Fruit fly (Drosophila melanogaster) whole organism, prepupa: ENCODE results near the gene APC4.

ENCODE experiments used
- Blimp-1 ChIP-seq: fragments of 200-800 bp; sonication (Bioruptor generic); optimal IDR thresholded peaks from 3 replicates; lab custom pipeline; 2017; ENCODE audit warnings: missing biosample characterization, missing genetic modification characterization, mild to moderate bottlenecking, moderate library complexity, missing genetic modification reagents
- CG10631 ChIP-seq: fragments of 200-800 bp; sonication (Bioruptor generic); optimal IDR thresholded peaks from 2 replicates; lab custom pipeline; 2016; ENCODE audit warnings: missing biosample characterization, missing genetic modification characterization
- CG10669 ChIP-seq: fragments of 200-800 bp; sonication (Bioruptor generic); optimal IDR thresholded peaks from 3 replicates; lab custom pipeline; 2018; ENCODE audit warnings: missing biosample characterization, mild to moderate bottlenecking, missing genetic modification characterization, moderate library complexity
- CG11762 ChIP-seq: fragments of 200-800 bp; sonication (Bioruptor generic); optimal IDR thresholded peaks from 3 replicates; lab custom pipeline; 2016; ENCODE audit warnings: missing biosample characterization, missing genetic modification characterization; ENCODE audit not compliant: insufficient read depth
- CG16779 ChIP-seq: fragments of 200-800 bp; sonication (Bioruptor generic); optimal IDR thresholded peaks from 3 replicates; lab custom pipeline; 2017; ENCODE audit warnings: missing biosample characterization, mild to moderate bottlenecking, missing genetic modification characterization
- CG3032 ChIP-seq: fragments of 200-800 bp; optimal IDR thresholded peaks from 2 replicates; lab custom pipeline; 2019; ENCODE audit warnings: missing biosample characterization, mild to moderate bottlenecking, missing genetic modification characterization, moderate library complexity
- CG31627 ChIP-seq: fragments of 200-800 bp; sonication (Bioruptor generic); optimal IDR thresholded peaks from 3 replicates; lab custom pipeline; 2016; ENCODE audit warnings: missing biosample characterization, missing genetic modification characterization
- CG32006 ChIP-seq: fragments of 200-800 bp; sonication (Bioruptor generic); optimal IDR thresholded peaks from 3 replicates; lab custom pipeline; 2017; ENCODE audit warnings: missing biosample characterization, mild to moderate bottlenecking, missing genetic modification characterization
- CG34406 ChIP-seq: fragments of 200-800 bp; sonication (Bioruptor generic); optimal IDR thresholded peaks from 3 replicates; lab custom pipeline; 2016; ENCODE audit warnings: missing biosample characterization, missing genetic modification characterization
- CG3919 ChIP-seq: fragments of 200-800 bp; sonication (Bioruptor generic); optimal IDR thresholded peaks from 3 replicates; lab custom pipeline; 2016; ENCODE audit warnings: missing biosample characterization, missing genetic modification characterization
- CG4318 ChIP-seq: fragments of 200-800 bp; sonication (Bioruptor generic); optimal IDR thresholded peaks from 3 replicates; lab custom pipeline; 2017; ENCODE audit warnings: missing biosample characterization, mild to moderate bottlenecking, missing genetic modification characterization
- CG6163 ChIP-seq: fragments of 200-800 bp; sonication (Bioruptor generic); IDR thresholded peaks from 3 replicates; pipeline ENCODE4 v1.3.6; 2022; ENCODE audit warnings: missing biosample characterization, missing genetic modification characterization
- CG6276 ChIP-seq: fragments of 200-800 bp; sonication (Bioruptor generic); optimal IDR thresholded peaks from 2 replicates; lab custom pipeline; 2017; ENCODE audit warnings: missing biosample characterization, mild to moderate bottlenecking, missing genetic modification characterization
- CG6808 ChIP-seq: fragments of 200-800 bp; sonication (Bioruptor generic); optimal IDR thresholded peaks from 3 replicates; lab custom pipeline; 2017; ENCODE audit warnings: missing biosample characterization, missing genetic modification characterization, mild to moderate bottlenecking, moderate library complexity, missing genetic modification reagents
- CG6854 ChIP-seq: fragments of 200-800 bp; sonication (Bioruptor generic); optimal IDR thresholded peaks from 2 replicates; lab custom pipeline; 2017; ENCODE audit warnings: missing biosample characterization, mild to moderate bottlenecking, missing genetic modification characterization
- CG8119 ChIP-seq: fragments of 200-800 bp; sonication (Bioruptor generic); IDR thresholded peaks from 3 replicates; pipeline ENCODE4 v1.3.6; 2022; ENCODE audit warnings: missing biosample characterization, missing genetic modification characterization
- CG9139 ChIP-seq: fragments of 200-800 bp; sonication (Bioruptor generic); optimal IDR thresholded peaks from 3 replicates; lab custom pipeline; 2017; ENCODE audit warnings: missing biosample characterization, mild to moderate bottlenecking, missing genetic modification characterization
- Eip75B ChIP-seq: fragments of 200-800 bp; sonication (Bioruptor generic); optimal IDR thresholded peaks from 3 replicates; lab custom pipeline; 2016; ENCODE audit warnings: missing biosample characterization, missing genetic modification characterization
- Eip78C ChIP-seq: fragments of 200-800 bp; sonication (Bioruptor generic); peaks from one replicate; lab custom pipeline; 2016; ENCODE audit warnings: missing biosample characterization, missing genetic modification characterization
- Eip93F ChIP-seq: fragments of 200-800 bp; sonication (Bioruptor generic); optimal IDR thresholded peaks from 2 replicates; lab custom pipeline; 2016; ENCODE audit warnings: missing biosample characterization, mild to moderate bottlenecking, missing genetic modification characterization
- Ets96B ChIP-seq: fragments of 200-800 bp; optimal IDR thresholded peaks from 2 replicates; lab custom pipeline; 2019; ENCODE audit warnings: missing biosample characterization, mild to moderate bottlenecking, missing genetic modification characterization, moderate library complexity
- Gug ChIP-seq: fragments of 200-800 bp; sonication (Bioruptor generic); IDR thresholded peaks from 2 replicates; pipeline ENCODE4 v1.3.6; 2022; ENCODE audit warnings: missing biosample characterization, missing genetic modification characterization
- Hr38 ChIP-seq: sonication (Bioruptor generic); optimal IDR thresholded peaks from 2 replicates; lab custom pipeline; 2016; ENCODE audit warnings: missing biosample characterization, missing genetic modification characterization
- Hr39 ChIP-seq: fragments of 200-800 bp; sonication (Bioruptor generic); optimal IDR thresholded peaks from 2 replicates; lab custom pipeline; 2016; ENCODE audit warnings: missing biosample characterization, missing genetic modification characterization
- Hr4 ChIP-seq: fragments of 200-800 bp; sonication (Bioruptor generic); optimal IDR thresholded peaks from 3 replicates; lab custom pipeline; 2016; ENCODE audit warnings: missing biosample characterization, missing genetic modification characterization
- Lpt ChIP-seq: fragments of 200-800 bp; sonication (Bioruptor generic); optimal IDR thresholded peaks from 3 replicates; lab custom pipeline; 2016; ENCODE audit warnings: missing biosample characterization, missing genetic modification characterization
- Met ChIP-seq: fragments of 200-800 bp; sonication (Bioruptor generic); optimal IDR thresholded peaks from 3 replicates; lab custom pipeline; 2016; ENCODE audit warnings: missing biosample characterization, missing genetic modification characterization
- OdsH ChIP-seq: fragments of 200-800 bp; sonication (Bioruptor generic); optimal IDR thresholded peaks from 3 replicates; lab custom pipeline; 2016; ENCODE audit warnings: missing biosample characterization, missing genetic modification characterization
- Sox102F ChIP-seq: fragments of 200-800 bp; sonication (Bioruptor generic); optimal IDR thresholded peaks from 2 replicates; lab custom pipeline; 2016; ENCODE audit warnings: missing biosample characterization, mild to moderate bottlenecking, missing genetic modification characterization
- Sox15 ChIP-seq: fragments of 200-800 bp; sonication (Bioruptor generic); optimal IDR thresholded peaks from 3 replicates; lab custom pipeline; 2016; ENCODE audit warnings: missing biosample characterization, missing genetic modification characterization
- achi ChIP-seq: fragments of 200-800 bp; sonication (Bioruptor generic); optimal IDR thresholded peaks from 3 replicates; lab custom pipeline; 2016; ENCODE audit warnings: missing biosample characterization, missing genetic modification characterization
- acj6 ChIP-seq: fragments of 200-800 bp; sonication (Bioruptor generic); optimal IDR thresholded peaks from 3 replicates; lab custom pipeline; 2016; ENCODE audit warnings: missing biosample characterization, missing genetic modification characterization
- cyc ChIP-seq: fragments of 200-800 bp; sonication (Bioruptor generic); optimal IDR thresholded peaks from 3 replicates; lab custom pipeline; 2016; ENCODE audit warnings: missing biosample characterization, missing genetic modification characterization
- dac ChIP-seq: fragments of 200-800 bp; sonication (Bioruptor generic); optimal IDR thresholded peaks from 2 replicates; lab custom pipeline; 2017; ENCODE audit warnings: missing biosample characterization, mild to moderate bottlenecking, missing genetic modification characterization
- dsx ChIP-seq: fragments of 200-800 bp; optimal IDR thresholded peaks from 3 replicates; lab custom pipeline; 2019; ENCODE audit warnings: missing biosample characterization, mild to moderate bottlenecking, missing genetic modification characterization, moderate library complexity; ENCODE audit not compliant: poor library complexity, severe bottlenecking
- eg ChIP-seq: fragments of 200-800 bp; sonication (Bioruptor generic); IDR thresholded peaks from 3 replicates; pipeline ENCODE4 v1.3.6; 2022; ENCODE audit warnings: missing biosample characterization, missing genetic modification characterization
- fd59A ChIP-seq: fragments of 200-800 bp; sonication (Bioruptor generic); optimal IDR thresholded peaks from 2 replicates; lab custom pipeline; 2017; ENCODE audit warnings: missing biosample characterization, mild to moderate bottlenecking, missing genetic modification characterization, missing genetic modification reagents
- fd85E ChIP-seq: fragments of 200-800 bp; sonication (Bioruptor generic); optimal IDR thresholded peaks from 3 replicates; lab custom pipeline; 2016; ENCODE audit warnings: missing biosample characterization, missing genetic modification characterization
- fkh ChIP-seq: fragments of 200-800 bp; sonication (Bioruptor generic); optimal IDR thresholded peaks from 3 replicates; lab custom pipeline; 2017; ENCODE audit warnings: missing biosample characterization, mild to moderate bottlenecking, missing genetic modification characterization, moderate library complexity
- lz ChIP-seq: fragments of 200-800 bp; sonication (Bioruptor generic); optimal IDR thresholded peaks from 3 replicates; lab custom pipeline; 2016; ENCODE audit warnings: missing biosample characterization, missing genetic modification characterization
- net ChIP-seq: fragments of 200-800 bp; sonication (Bioruptor generic); optimal IDR thresholded peaks from 3 replicates; lab custom pipeline; 2016; ENCODE audit warnings: missing biosample characterization, missing genetic modification characterization
- salr ChIP-seq, 2 experiments: fragments of 200-800 bp; sonication (Bioruptor generic); optimal IDR thresholded peaks; 3 replicates each; lab custom pipeline; 2016 to 2018; ENCODE audit warnings: missing biosample characterization in 2 of 2, missing genetic modification characterization in 2 of 2, mild to moderate bottlenecking in 1 of 2
- spab ChIP-seq: fragments of 200-800 bp; sonication (Bioruptor generic); optimal IDR thresholded peaks from 2 replicates; lab custom pipeline; 2017; ENCODE audit warnings: missing biosample characterization, mild to moderate bottlenecking, missing genetic modification characterization, missing genetic modification reagents
- ss ChIP-seq, 2 experiments: fragments of 200-800 bp; sonication (Bioruptor generic); optimal IDR thresholded peaks; 2 replicates in 1 of 2; 3 replicates in 1 of 2; lab custom pipeline; 2017 to 2018; ENCODE audit warnings: mild to moderate bottlenecking in 2 of 2, missing biosample characterization in 2 of 2, missing genetic modification characterization in 2 of 2, moderate library complexity in 1 of 2
- svp ChIP-seq: fragments of 200-800 bp; sonication (Bioruptor generic); peaks from one replicate; lab custom pipeline; 2016; ENCODE audit warnings: missing biosample characterization, missing genetic modification characterization
- topi ChIP-seq: fragments of 200-800 bp; sonication (Bioruptor generic); optimal IDR thresholded peaks from 3 replicates; lab custom pipeline; 2016; ENCODE audit warnings: missing biosample characterization, missing genetic modification characterization
- vri ChIP-seq: fragments of 200-800 bp; sonication (Bioruptor generic); optimal IDR thresholded peaks from 3 replicates; lab custom pipeline; 2016; ENCODE audit warnings: missing biosample characterization, mild to moderate bottlenecking, missing genetic modification characterization

The APC4 gene

DNA sequence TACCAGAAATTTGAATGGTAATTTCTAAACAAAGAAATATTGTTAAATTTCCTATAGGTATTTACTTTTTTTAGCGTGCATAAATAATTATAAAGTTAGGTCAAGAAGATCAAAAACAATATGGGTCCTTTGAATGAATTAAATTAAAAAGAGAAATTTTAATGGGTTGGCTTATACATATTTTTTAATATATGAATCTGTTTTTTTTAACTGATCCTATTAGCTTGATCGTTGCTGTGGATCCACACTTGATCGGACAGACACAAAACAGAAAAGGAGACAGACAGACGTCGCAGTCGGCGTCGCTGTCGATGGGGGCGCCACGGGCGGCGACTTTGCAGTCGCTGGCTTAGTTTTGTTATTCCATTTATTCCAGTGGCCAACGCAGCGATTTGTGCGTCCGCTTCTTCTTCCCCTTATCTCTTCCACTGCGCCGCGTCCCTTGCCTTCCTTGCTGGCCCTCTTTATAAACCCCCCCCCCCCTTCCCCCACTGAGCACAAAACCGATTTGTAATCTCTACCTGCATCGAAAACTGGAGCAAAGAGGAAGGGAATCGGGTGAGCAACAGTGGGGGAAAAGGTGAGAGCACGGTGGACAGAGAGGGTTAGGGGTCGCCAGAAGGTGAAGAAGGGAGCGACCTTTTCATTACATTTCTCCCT lies 34.9 kb upstream of the APC4 start (continued):
- TF ChIP-seq CG8119: peak; percentile 88
- TF ChIP-seq Hr38 (GFP tag; lab: Kevin White, UChicago): no peak
- no peak for TF ChIP-seq fkh (GFP tag; lab: Kevin White, UChicago)
- peak; percentile 44 for TF ChIP-seq dac
- peak; percentile 87 for TF ChIP-seq CG32006 (GFP tag; lab: Kevin White, UChicago)
- peak; percentile 27 for TF ChIP-seq cyc
- no peak for TF ChIP-seq vri (GFP tag; lab: Kevin White, UChicago)
- peak; percentile 40 for TF ChIP-seq CG11762 (GFP tag; lab: Kevin White, UChicago)
- peak; percentile 80 for TF ChIP-seq Hr4 (GFP tag; lab: Kevin White, UChicago)
- peak in 1 of 2 experiments; percentile 88 for TF ChIP-seq salr (GFP tag; optimal IDR thresholded peaks at IDR 0.05; lab: Kevin White, UChicago)
- TF ChIP-seq CG4318: peak; percentile 74
- TF ChIP-seq Ets96B: peak; percentile 92
- TF ChIP-seq CG9139 (GFP tag; lab: Kevin White, UChicago): peak; percentile 72
- peak; percentile 77 for TF ChIP-seq acj6
- TF ChIP-seq net (GFP tag; lab: Kevin White, UChicago): peak; percentile 75
- TF ChIP-seq Met (GFP tag; lab: Kevin White, UChicago): peak; percentile 52
- peak; percentile 65 for TF ChIP-seq CG16779
- peak; percentile 76 for TF ChIP-seq Lpt (GFP tag; lab: Kevin White, UChicago)
- TF ChIP-seq Eip93F (GFP tag; lab: Kevin White, UChicago): no peak
- peak; percentile 75 for TF ChIP-seq CG3919
- peak; percentile 67 for TF ChIP-seq topi (GFP tag; lab: Kevin White, UChicago)
- TF ChIP-seq svp: peak; percentile 84
- TF ChIP-seq CG6163: peak; percentile 75
- TF ChIP-seq Blimp-1 (GFP tag; lab: Kevin White, UChicago): no peak

DNA sequence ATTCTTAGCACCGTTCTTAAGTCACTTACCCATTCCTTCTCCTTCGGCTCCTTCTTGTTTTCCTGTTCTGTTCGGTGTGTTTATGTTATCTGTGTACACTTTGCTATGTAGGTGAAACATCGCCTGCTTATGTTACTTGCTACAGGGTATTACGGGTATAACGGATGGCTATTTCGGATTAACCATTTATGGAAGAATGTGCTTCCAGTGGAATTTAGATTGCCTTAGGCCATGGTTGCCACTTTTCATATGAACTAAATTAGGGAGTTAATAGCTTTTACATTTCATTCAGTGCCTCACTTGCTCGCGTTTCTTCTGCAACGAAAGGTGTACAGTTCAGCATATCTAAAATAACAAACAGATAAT lies 34.4 kb upstream of the APC4 start:
- TF ChIP-seq CG10631 (GFP tag; lab: Kevin White, UChicago) (no peak), Ets96B (no peak), Hr38 (GFP tag; lab: Kevin White, UChicago) (no peak), CG9139 (GFP tag; lab: Kevin White, UChicago) (no peak), eg (GFP tag; lab: Robert Waterston, UW) (no peak), CG32006 (GFP tag; lab: Kevin White, UChicago) (peak; percentile 31), Sox15 (GFP tag; lab: Kevin White, UChicago) (no peak), Hr39 (GFP tag; lab: Kevin White, UChicago) (peak; percentile 20), CG6854 (GFP tag; lab: Kevin White, UChicago) (no peak), fd59A (GFP tag; lab: Kevin White, UChicago) (peak; percentile 7), salr (GFP tag; optimal IDR thresholded peaks at IDR 0.05; lab: Kevin White, UChicago) (no peak), CG31627 (peak; percentile 16), topi (GFP tag; lab: Kevin White, UChicago) (no peak), Gug (GFP tag; lab: Robert Waterston, UW) (no peak), Eip78C (GFP tag; lab: Kevin White, UChicago) (peak; percentile 55), Lpt (GFP tag; lab: Kevin White, UChicago) (no peak), ss (GFP tag; optimal IDR thresholded peaks at IDR 0.05; lab: Kevin White, UChicago) (no peak), CG3032 (no peak), CG6276 (no peak), fkh (GFP tag; lab: Kevin White, UChicago) (peak; percentile 28), OdsH (peak; percentile 24), net (GFP tag; lab: Kevin White, UChicago) (no peak), Eip93F (GFP tag; lab: Kevin White, UChicago) (no peak), CG6808 (GFP tag; lab: Kevin White, UChicago) (peak; percentile 8), CG3919 (no peak), Sox102F (GFP tag; lab: Kevin White, UChicago) (peak; percentile 14), Met (GFP tag; lab: Kevin White, UChicago) (no peak), lz (GFP tag; lab: Kevin White, UChicago) (no peak), dsx (GFP tag; lab: Kevin White, UChicago) (no peak), Eip75B (GFP tag; lab: Kevin White, UChicago) (no peak), CG16779 (no peak), CG34406 (GFP tag; lab: Kevin White, UChicago) (no peak), spab (GFP tag; lab: Kevin White, UChicago) (no peak), dac (no peak), CG8119 (peak; percentile 22; the same call in 1 of the 3 replicates), CG10669 (GFP tag; lab: Kevin White, UChicago) (peak; percentile 23), fd85E (GFP tag; lab: Kevin White, UChicago) (no peak), acj6 (peak; percentile 33), achi (GFP tag; lab: Kevin White, UChicago) (no peak), vri (GFP tag; lab: Kevin White, UChicago) (no peak)
